Fruit fly (Drosophila melanogaster) whole organism, adult: ENCODE measurements around the gene Ptpmeg2.

Experiments used
- CG11617 ChIP-seq: fragments of 200-800 bp; sonication (Bioruptor generic); optimal IDR thresholded peaks from 2 replicates; lab custom pipeline; 2017; ENCODE audit warnings: mild to moderate bottlenecking, missing biosample characterization, missing genetic modification reagents, missing genetic modification characterization
- CG12768 ChIP-seq: fragments of 200-800 bp; sonication (Bioruptor generic); optimal IDR thresholded peaks from 2 replicates; lab custom pipeline; 2017; ENCODE audit warnings: missing biosample characterization, missing genetic modification characterization, mild to moderate bottlenecking, moderate library complexity, missing genetic modification reagents
- CG14711 ChIP-seq: fragments of 200-800 bp; sonication (Bioruptor generic); optimal IDR thresholded peaks from 2 replicates; lab custom pipeline; 2018; ENCODE audit warnings: missing biosample characterization, mild to moderate bottlenecking, missing genetic modification characterization, moderate library complexity
- CG1620 ChIP-seq: fragments of 200-800 bp; sonication (Bioruptor generic); optimal IDR thresholded peaks from 2 replicates; lab custom pipeline; 2016; ENCODE audit warnings: missing biosample characterization, missing genetic modification characterization
- CG33017 ChIP-seq: fragments of 200-800 bp; sonication (Bioruptor generic); optimal IDR thresholded peaks from 2 replicates; lab custom pipeline; 2018; ENCODE audit warnings: missing biosample characterization, mild to moderate bottlenecking, missing genetic modification characterization, moderate library complexity
- CG5204 ChIP-seq: fragments of 200-800 bp; sonication (Bioruptor generic); optimal IDR thresholded peaks from 2 replicates; lab custom pipeline; 2016; ENCODE audit warnings: missing biosample characterization, missing genetic modification characterization
- CG7045 ChIP-seq: fragments of 200-800 bp; sonication (Bioruptor generic); optimal IDR thresholded peaks from 2 replicates; lab custom pipeline; 2017; ENCODE audit warnings: missing biosample characterization, mild to moderate bottlenecking, missing genetic modification characterization
- CG7101 ChIP-seq: fragments of 200-800 bp; sonication (Bioruptor generic); optimal IDR thresholded peaks from 2 replicates; lab custom pipeline; 2018; ENCODE audit warnings: missing biosample characterization, mild to moderate bottlenecking, missing genetic modification characterization, moderate library complexity
- Clk ChIP-seq: fragments of 200-800 bp; sonication (Bioruptor generic); optimal IDR thresholded peaks from 2 replicates; lab custom pipeline; 2017; ENCODE audit warnings: missing biosample characterization, missing genetic modification characterization
- Crg-1 ChIP-seq: fragments of 200-800 bp; sonication (Bioruptor generic); optimal IDR thresholded peaks from 2 replicates; lab custom pipeline; 2016; ENCODE audit warnings: missing biosample characterization, missing genetic modification characterization
- Hr96 ChIP-seq: fragments of 200-800 bp; sonication (Bioruptor generic); optimal IDR thresholded peaks from 2 replicates; lab custom pipeline; 2016; ENCODE audit warnings: missing biosample characterization, missing genetic modification characterization
- Mnt ChIP-seq: fragments of 200-800 bp; sonication (Bioruptor generic); optimal IDR thresholded peaks from 2 replicates; lab custom pipeline; 2016; ENCODE audit warnings: missing biosample characterization, mild to moderate bottlenecking, missing genetic modification characterization
- bab1 ChIP-seq: fragments of 200-800 bp; sonication (Bioruptor generic); optimal IDR thresholded peaks from 3 replicates; lab custom pipeline; 2019; ENCODE audit warnings: missing biosample characterization, mild to moderate bottlenecking, missing genetic modification characterization, moderate library complexity
- cic ChIP-seq: fragments of 200-800 bp; sonication (Bioruptor generic); optimal IDR thresholded peaks from 2 replicates; lab custom pipeline; 2017; ENCODE audit warnings: missing biosample characterization, mild to moderate bottlenecking, missing genetic modification characterization, moderate library complexity
- cnc ChIP-seq, 2 experiments: fragments of >200 bp; optimal IDR thresholded peaks; 2 replicates each; lab custom pipeline; 2017
- kay ChIP-seq: fragments of 200-800 bp; sonication (Bioruptor generic); peaks from one replicate; lab custom pipeline; 2016; ENCODE audit warnings: missing biosample characterization, missing genetic modification characterization, borderline replicate concordance
- ovo ChIP-seq: fragments of 200-800 bp; sonication (Bioruptor generic); optimal IDR thresholded peaks from 2 replicates; lab custom pipeline; 2016; ENCODE audit warnings: missing biosample characterization, missing genetic modification characterization
- pad ChIP-seq: fragments of 200-800 bp; sonication (Bioruptor generic); optimal IDR thresholded peaks from 3 replicates; lab custom pipeline; 2017; ENCODE audit warnings: missing biosample characterization, missing genetic modification characterization, mild to moderate bottlenecking, moderate library complexity, missing genetic modification reagents
- tj ChIP-seq: fragments of 200-800 bp; sonication (Bioruptor generic); optimal IDR thresholded peaks from 3 replicates; lab custom pipeline; 2017; ENCODE audit warnings: missing biosample characterization, mild to moderate bottlenecking, missing genetic modification characterization, moderate library complexity
- toe ChIP-seq: fragments of 200-800 bp; sonication (Bioruptor generic); optimal IDR thresholded peaks from 2 replicates; lab custom pipeline; 2016; ENCODE audit warnings: missing biosample characterization, missing genetic modification characterization

Ptpmeg2 gene

dm6 chrX:9608727-9609419 is 50.1 kb downstream of the Ptpmeg2 start, which contains the start of the genes LysRS and Hecw:
Gene LysRS (minus strand): TSS chrX:9608884.
Gene Hecw (plus strand): TSS chrX:9608946.
- TF ChIP-seq cnc (optimal IDR thresholded peaks at IDR 0.05; lab: Kevin White, UChicago) (no peak), Mnt (GFP tag; lab: Kevin White, UChicago) (peak; percentile 66), CG1620 (GFP tag; lab: Kevin White, UChicago) (no peak), cic (no peak), bab1 (GFP tag; lab: Kevin White, UChicago) (peak; percentile 58), pad (GFP tag; lab: Kevin White, UChicago) (peak; percentile 17), Crg-1 (GFP tag; lab: Kevin White, UChicago) (no peak), CG7045 (GFP tag; lab: Kevin White, UChicago) (no peak), CG5204 (GFP tag; lab: Kevin White, UChicago) (no peak), CG12768 (no peak), kay (GFP tag; lab: Kevin White, UChicago) (no peak), CG14711 (no peak), tj (GFP tag; lab: Kevin White, UChicago) (peak; percentile 28), CG11617 (GFP tag; lab: Kevin White, UChicago) (no peak), ovo (peak; percentile 42), CG7101 (no peak), toe (GFP tag; lab: Kevin White, UChicago) (no peak), CG33017 (tag; lab: Kevin White, UChicago) (no peak), Hr96 (GFP tag; lab: Kevin White, UChicago) (no peak), Clk (GFP tag; lab: Kevin White, UChicago) (no peak)

dm6 chrX:9605783-9606182 is 53.2 kb downstream of the Ptpmeg2 start, which contains the start of gene Lst8:
Gene Lst8 (minus strand): TSS chrX:9605969.
- peak; percentile 39 for TF ChIP-seq CG14711
- no peak for TF ChIP-seq Clk (GFP tag; lab: Kevin White, UChicago)
- TF ChIP-seq cnc (optimal IDR thresholded peaks at IDR 0.05; lab: Kevin White, UChicago): no peak
- TF ChIP-seq CG1620 (GFP tag; lab: Kevin White, UChicago): peak; percentile 29
- TF ChIP-seq CG7045 (GFP tag; lab: Kevin White, UChicago): no peak
- TF ChIP-seq Hr96 (GFP tag; lab: Kevin White, UChicago): no peak
- no peak for TF ChIP-seq ovo
- TF ChIP-seq toe (GFP tag; lab: Kevin White, UChicago): no peak
- no peak for TF ChIP-seq cic
- TF ChIP-seq bab1 (GFP tag; lab: Kevin White, UChicago): peak; percentile 52
- TF ChIP-seq Crg-1 (GFP tag; lab: Kevin White, UChicago): no peak
- no peak for TF ChIP-seq kay (GFP tag; lab: Kevin White, UChicago)
- no peak for TF ChIP-seq CG33017 (tag; lab: Kevin White, UChicago)
- no peak for TF ChIP-seq CG11617 (GFP tag; lab: Kevin White, UChicago)
- TF ChIP-seq CG12768: no peak
- peak; percentile 8 for TF ChIP-seq pad (GFP tag; lab: Kevin White, UChicago)
- no peak for TF ChIP-seq tj (GFP tag; lab: Kevin White, UChicago)
- no peak for TF ChIP-seq CG5204 (GFP tag; lab: Kevin White, UChicago)
- TF ChIP-seq Mnt (GFP tag; lab: Kevin White, UChicago): peak; percentile 26
- peak; percentile 9 for TF ChIP-seq CG7101

dm6 chrX:9600818-9601732 is 57.9 kb downstream of the Ptpmeg2 start, which contains the start of gene Gga:
Gene Gga (plus strand): TSS chrX:9601030.
- TF ChIP-seq kay (GFP tag; lab: Kevin White, UChicago) (no peak), CG33017 (tag; lab: Kevin White, UChicago) (no peak), CG14711 (no peak), CG7101 (peak; percentile 19), ovo (peak; percentile 92), CG7045 (GFP tag; lab: Kevin White, UChicago) (no peak), cic (no peak), CG11617 (GFP tag; lab: Kevin White, UChicago) (peak; percentile 4), CG1620 (GFP tag; lab: Kevin White, UChicago) (peak; percentile 21), Mnt (GFP tag; lab: Kevin White, UChicago) (peak; percentile 7), Hr96 (GFP tag; lab: Kevin White, UChicago) (no peak), toe (GFP tag; lab: Kevin White, UChicago) (no peak), cnc (optimal IDR thresholded peaks at IDR 0.05; lab: Kevin White, UChicago) (no peak), Crg-1 (GFP tag; lab: Kevin White, UChicago) (peak; percentile 1), tj (GFP tag; lab: Kevin White, UChicago) (no peak), Clk (GFP tag; lab: Kevin White, UChicago) (no peak), bab1 (GFP tag; lab: Kevin White, UChicago) (peak; percentile 42), pad (GFP tag; lab: Kevin White, UChicago) (peak; percentile 62), CG12768 (no peak), CG5204 (GFP tag; lab: Kevin White, UChicago) (no peak)

dm6 chrX:9600083-9600817 is 58.7 kb downstream of the Ptpmeg2 start:
- TF ChIP-seq Mnt (GFP tag; lab: Kevin White, UChicago): peak; percentile 80
- TF ChIP-seq CG14711: peak; percentile 49
- TF ChIP-seq CG5204 (GFP tag; lab: Kevin White, UChicago): no peak
- TF ChIP-seq CG12768: peak; percentile 8
- TF ChIP-seq CG7045 (GFP tag; lab: Kevin White, UChicago): peak; percentile 61
- peak; percentile 47 for TF ChIP-seq CG11617 (GFP tag; lab: Kevin White, UChicago)
- TF ChIP-seq cic: no peak
- no peak for TF ChIP-seq CG1620 (GFP tag; lab: Kevin White, UChicago)
- TF ChIP-seq tj (GFP tag; lab: Kevin White, UChicago): peak; percentile 27
- TF ChIP-seq bab1 (GFP tag; lab: Kevin White, UChicago): no peak
- peak; percentile 39 for TF ChIP-seq CG7101
- peak; percentile 31 for TF ChIP-seq CG33017 (tag; lab: Kevin White, UChicago)
- peak; percentile 22 for TF ChIP-seq toe (GFP tag; lab: Kevin White, UChicago)
